Fruit fly (Drosophila melanogaster): Measurements from ENCODE around the gene CG33783.
A peak's percentile ranks its signal among the peaks of the same experiment; 100 is the strongest.

Gene CG33783

DNA sequence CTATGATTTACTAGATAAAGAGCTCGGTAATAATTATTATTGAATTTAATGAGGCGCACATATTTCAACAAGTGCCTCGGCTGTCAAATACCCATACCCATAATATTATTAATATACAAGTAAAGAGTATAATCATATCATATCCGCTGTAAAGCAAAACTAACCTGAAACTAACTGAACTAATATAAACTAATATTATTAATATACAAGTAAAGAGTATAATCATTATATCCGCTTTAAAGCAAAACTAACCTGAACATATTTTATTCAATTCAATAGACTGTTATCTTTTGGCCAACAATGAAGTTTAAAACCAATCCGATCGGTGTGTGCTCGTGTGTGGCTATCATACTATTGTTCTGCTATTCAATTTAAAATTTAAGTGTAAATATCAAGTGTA lies at the start of gene CG33783:
Gene CG33783 (plus strand): TSS at position 301 of the 400 bp plus-strand sequence.
- TF ChIP-seq kay (GFP tag; ENCODE audit: borderline replicate concordance) (no peak), Hr96 (GFP tag; optimal IDR thresholded peaks at IDR 0.05) (no peak), Mnt (GFP tag; optimal IDR thresholded peaks at IDR 0.05) (no peak), toe (GFP tag; optimal IDR thresholded peaks at IDR 0.05) (no peak), CG33017 (tag; optimal IDR thresholded peaks at IDR 0.05) (no peak), CG14711 (tag; optimal IDR thresholded peaks at IDR 0.05) (no peak), pad (GFP tag; optimal IDR thresholded peaks at IDR 0.05) (no peak), Clk (GFP tag; optimal IDR thresholded peaks at IDR 0.05) (no peak), tj (GFP tag; optimal IDR thresholded peaks at IDR 0.05) (no peak), CG11617 (GFP tag; optimal IDR thresholded peaks at IDR 0.05) (no peak), CG7101 (tag; optimal IDR thresholded peaks at IDR 0.05) (no peak)

DNA sequence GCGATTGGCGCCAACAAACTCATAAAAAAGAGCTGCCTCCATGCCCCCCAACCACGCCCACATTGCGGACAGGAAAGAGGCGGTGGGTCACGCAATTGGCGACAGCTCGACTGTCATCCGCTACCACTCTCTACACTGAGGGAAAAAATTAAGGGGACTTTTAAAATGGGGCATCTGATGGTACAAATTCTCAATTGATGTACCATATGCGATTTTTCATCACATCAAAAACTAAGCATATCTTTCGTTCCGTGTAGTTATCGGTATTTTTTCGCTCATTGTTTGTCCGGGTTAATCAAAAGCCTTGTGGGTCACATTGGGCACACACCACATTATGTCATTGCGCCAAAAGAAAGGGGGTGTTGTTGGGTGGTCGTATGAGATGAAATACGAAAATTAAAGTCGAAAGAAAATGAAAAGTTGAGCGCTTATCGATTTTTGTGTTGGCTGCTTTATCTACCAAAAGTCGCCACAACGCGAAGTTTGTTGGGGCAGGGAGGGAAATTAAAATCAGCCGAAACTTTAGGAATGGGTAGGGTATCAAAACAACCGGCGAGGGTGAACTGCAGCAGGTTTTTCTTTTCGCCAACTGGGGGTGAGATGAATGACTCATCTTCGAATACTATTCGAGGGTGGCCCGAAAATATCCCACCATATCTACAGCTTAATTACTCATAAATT lies 42.4 kb upstream of the CG33783 start:
- TF ChIP-seq Mnt (GFP tag; optimal IDR thresholded peaks at IDR 0.05) (no peak), CG14711 (tag; optimal IDR thresholded peaks at IDR 0.05) (no peak), pad (GFP tag; optimal IDR thresholded peaks at IDR 0.05) (no peak), CG33017 (tag; optimal IDR thresholded peaks at IDR 0.05) (no peak), CG5204 (GFP tag; optimal IDR thresholded peaks at IDR 0.05) (no peak), CG7045 (GFP tag; optimal IDR thresholded peaks at IDR 0.05) (no peak), kay (GFP tag; ENCODE audit: borderline replicate concordance) (no peak), bab1 (GFP tag; optimal IDR thresholded peaks at IDR 0.05) (no peak), CG12768 (GFP tag; optimal IDR thresholded peaks at IDR 0.05) (no peak), tj (GFP tag; optimal IDR thresholded peaks at IDR 0.05) (no peak), cnc (optimal IDR thresholded peaks at IDR 0.05) (no peak), Crg-1 (GFP tag; optimal IDR thresholded peaks at IDR 0.05) (no peak), ovo (GFP tag; optimal IDR thresholded peaks at IDR 0.05) (no peak), Hr96 (GFP tag; optimal IDR thresholded peaks at IDR 0.05) (no peak), Clk (GFP tag; optimal IDR thresholded peaks at IDR 0.05) (no peak), CG1620 (GFP tag; optimal IDR thresholded peaks at IDR 0.05) (no peak), toe (GFP tag; optimal IDR thresholded peaks at IDR 0.05) (no peak)

DNA sequence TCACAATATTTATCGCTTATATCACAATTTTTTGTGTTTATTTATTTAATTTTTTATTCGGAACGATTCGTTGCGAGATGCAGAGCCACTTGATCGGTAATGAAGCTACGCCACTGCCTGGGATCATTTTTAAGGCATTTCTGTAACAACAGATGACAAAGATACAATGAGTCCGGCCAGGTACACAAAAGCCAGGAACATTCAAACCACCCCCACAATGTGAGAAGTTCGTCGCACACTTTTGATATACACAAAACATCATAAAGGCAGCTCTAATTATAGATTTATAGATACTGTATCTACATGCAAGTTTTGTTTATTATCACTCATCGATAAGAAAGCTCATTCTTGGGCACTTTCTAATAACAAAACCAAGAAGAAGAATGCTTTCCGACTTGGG lies 41.5 kb upstream of the CG33783 start, which contains the start of gene CG31407:
Gene CG31407 (minus strand): TSS at position 101 of the 400 bp plus-strand sequence.
- no peak for TF ChIP-seq cic (GFP tag; optimal IDR thresholded peaks at IDR 0.05)
- no peak for TF ChIP-seq tj (GFP tag; optimal IDR thresholded peaks at IDR 0.05)
- no peak for TF ChIP-seq CG7101 (tag; optimal IDR thresholded peaks at IDR 0.05)

DNA sequence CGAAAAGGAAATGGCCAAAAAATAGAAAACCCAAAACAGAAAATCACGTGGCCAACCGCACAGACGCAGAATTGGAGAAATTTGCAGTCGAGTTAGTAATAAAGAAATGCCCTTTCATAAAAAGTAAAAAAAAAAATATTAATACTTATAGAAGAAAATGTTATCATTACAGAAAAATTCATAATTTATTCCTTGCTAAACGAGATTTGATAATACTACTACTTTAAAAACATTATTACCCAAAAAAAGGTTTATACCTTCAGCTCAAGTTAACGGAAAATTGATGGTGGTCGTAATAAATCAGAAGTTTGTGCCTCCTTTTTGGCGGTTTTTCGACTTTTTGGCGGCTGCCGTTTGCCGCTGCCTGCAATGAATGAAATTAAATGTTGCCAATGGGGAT lies 38.2 kb upstream of the CG33783 start:
- TF ChIP-seq Hr96 (GFP tag; optimal IDR thresholded peaks at IDR 0.05) (no peak), toe (GFP tag; optimal IDR thresholded peaks at IDR 0.05) (no peak), CG7101 (tag; optimal IDR thresholded peaks at IDR 0.05) (no peak), Clk (GFP tag; optimal IDR thresholded peaks at IDR 0.05) (no peak), ovo (GFP tag; optimal IDR thresholded peaks at IDR 0.05) (no peak), Crg-1 (GFP tag; optimal IDR thresholded peaks at IDR 0.05) (no peak), Mnt (GFP tag; optimal IDR thresholded peaks at IDR 0.05) (no peak), cnc (optimal IDR thresholded peaks at IDR 0.05) (no peak), CG14711 (tag; optimal IDR thresholded peaks at IDR 0.05) (no peak), CG12768 (GFP tag; optimal IDR thresholded peaks at IDR 0.05) (no peak), tj (GFP tag; optimal IDR thresholded peaks at IDR 0.05) (no peak), CG33017 (tag; optimal IDR thresholded peaks at IDR 0.05) (no peak), bab1 (GFP tag; optimal IDR thresholded peaks at IDR 0.05) (no peak), CG5204 (GFP tag; optimal IDR thresholded peaks at IDR 0.05) (no peak)

DNA sequence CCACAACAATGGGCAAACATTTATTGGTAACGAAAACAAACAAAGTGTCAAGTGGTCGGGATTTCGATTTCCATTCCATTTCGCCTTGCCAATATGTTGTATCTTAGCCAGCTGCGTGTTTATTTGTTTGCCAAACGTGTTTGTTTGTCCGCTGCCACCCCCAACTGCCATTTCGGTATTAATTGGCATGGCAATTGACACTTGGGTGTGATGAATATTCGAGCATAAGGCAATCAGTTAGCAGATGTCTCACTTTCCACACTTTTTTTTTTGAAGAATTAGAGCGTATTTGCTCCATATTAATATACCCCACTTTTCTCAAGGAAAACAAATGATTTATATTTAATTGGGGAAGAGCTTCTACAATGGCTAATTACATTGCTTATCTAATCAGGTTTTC lies 35.1 kb upstream of the CG33783 start:
- no peak for TF ChIP-seq cnc (optimal IDR thresholded peaks at IDR 0.05)
- TF ChIP-seq kay (GFP tag; ENCODE audit: borderline replicate concordance): peak; percentile 92

DNA sequence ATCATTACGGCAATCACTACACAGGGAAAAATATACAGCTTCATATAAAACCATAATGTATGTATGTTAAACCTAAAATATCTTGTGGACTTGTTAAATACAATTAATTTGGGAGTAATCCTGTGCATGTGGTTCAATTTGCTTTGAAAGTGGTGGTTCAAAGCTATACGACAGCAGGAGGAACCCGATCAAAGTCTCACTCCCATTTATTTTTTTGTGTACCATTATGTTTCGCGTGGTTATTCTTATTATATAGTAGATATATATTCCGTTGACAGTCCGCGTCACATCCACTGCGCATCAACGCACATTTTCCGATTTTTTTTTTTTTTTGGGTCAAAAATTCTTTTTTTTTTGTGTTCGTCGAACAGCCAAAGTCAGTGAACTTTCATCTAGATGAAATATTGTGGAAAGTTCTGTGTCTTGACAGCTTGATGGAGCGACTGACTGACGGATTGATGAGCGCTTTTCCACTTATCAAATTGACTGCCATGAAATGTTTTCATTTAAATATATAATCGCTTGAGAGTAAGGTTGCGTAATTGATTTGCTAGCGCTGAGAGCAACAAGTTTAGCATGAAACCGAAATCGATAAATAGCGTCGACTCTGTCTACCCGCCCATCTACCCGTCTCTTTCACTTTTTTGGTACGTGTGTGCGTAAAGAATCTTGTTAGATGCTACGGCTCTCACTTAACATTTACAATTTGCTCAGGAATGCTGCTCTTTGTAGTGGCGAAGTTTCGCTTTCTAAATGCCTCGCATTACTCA lies 33.4 kb upstream of the CG33783 start:
- TF ChIP-seq CG12768 (GFP tag; optimal IDR thresholded peaks at IDR 0.05) (no peak), bab1 (GFP tag; optimal IDR thresholded peaks at IDR 0.05) (no peak), CG1620 (GFP tag; optimal IDR thresholded peaks at IDR 0.05) (no peak), CG5204 (GFP tag; optimal IDR thresholded peaks at IDR 0.05) (no peak), CG11617 (GFP tag; optimal IDR thresholded peaks at IDR 0.05) (no peak), cic (GFP tag; optimal IDR thresholded peaks at IDR 0.05) (no peak), toe (GFP tag; optimal IDR thresholded peaks at IDR 0.05) (no peak), tj (GFP tag; optimal IDR thresholded peaks at IDR 0.05) (no peak), Mnt (GFP tag; optimal IDR thresholded peaks at IDR 0.05) (no peak), Clk (GFP tag; optimal IDR thresholded peaks at IDR 0.05) (no peak), CG14711 (tag; optimal IDR thresholded peaks at IDR 0.05) (no peak), CG7101 (tag; optimal IDR thresholded peaks at IDR 0.05) (no peak)

DNA sequence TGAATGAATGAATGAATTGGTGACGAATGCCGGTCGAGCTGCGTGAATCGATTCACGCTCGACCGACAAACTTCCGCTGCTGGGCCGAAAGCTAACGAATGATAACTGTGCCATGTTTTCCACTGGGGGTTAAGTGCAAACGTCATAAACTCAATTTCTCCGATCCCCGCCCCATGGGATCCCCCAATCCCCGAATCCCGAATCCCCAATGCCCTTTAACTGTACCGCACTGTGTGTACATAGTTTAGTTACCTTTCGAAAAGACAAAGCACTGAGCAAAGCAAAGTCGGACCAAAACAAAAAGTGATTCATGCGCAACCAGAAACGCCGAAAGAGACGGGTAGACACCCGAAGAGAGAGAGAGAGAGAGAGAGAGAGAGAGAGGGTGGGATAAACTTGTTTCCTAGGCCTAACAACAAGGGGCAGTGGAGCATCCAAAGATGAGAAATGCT lies 31.5 kb upstream of the CG33783 start:
- TF ChIP-seq CG7045 (GFP tag; optimal IDR thresholded peaks at IDR 0.05): no peak
- no peak for TF ChIP-seq ovo (GFP tag; optimal IDR thresholded peaks at IDR 0.05)
- TF ChIP-seq pad (GFP tag; optimal IDR thresholded peaks at IDR 0.05): no peak
- no peak for TF ChIP-seq kay (GFP tag; ENCODE audit: borderline replicate concordance)
- no peak for TF ChIP-seq Hr96 (GFP tag; optimal IDR thresholded peaks at IDR 0.05)
- TF ChIP-seq CG33017 (tag; optimal IDR thresholded peaks at IDR 0.05): no peak
- no peak for TF ChIP-seq CG7101 (tag; optimal IDR thresholded peaks at IDR 0.05)
- TF ChIP-seq Crg-1 (GFP tag; optimal IDR thresholded peaks at IDR 0.05): no peak
- no peak for TF ChIP-seq cic (GFP tag; optimal IDR thresholded peaks at IDR 0.05)
- no peak for TF ChIP-seq CG14711 (tag; optimal IDR thresholded peaks at IDR 0.05)
